Worm (Caenorhabditis elegans) whole organism, early embryonic: ENCODE data around the gene Y39B6A.69.

Experiments used
- ceh-13 ChIP-seq: fragments of 200-800 bp; sonication (Bioruptor generic); optimal IDR thresholded peaks from 2 replicates; lab custom pipeline; 2018; ENCODE audit warnings: mild to moderate bottlenecking, missing genetic modification characterization, missing compliant biosample characterization
- scrt-1 ChIP-seq: fragments of 200-800 bp; sonication (Bioruptor generic); IDR thresholded peaks from 2 replicates; pipeline ENCODE4 v1.3.6; 2022; ENCODE audit warnings: missing genetic modification characterization, missing compliant biosample characterization

- TF ChIP-seq scrt-1 (GFP tag; lab: Robert Waterston, UW) (no peak), ceh-13 (GFP tag; lab: Kevin White, UChicago) (no peak)
Measured at ce11 chrV:19136206-19136605, 16.0 kb downstream of the Y39B6A.69 start, which contains the start of gene Y39B6A.9.
